Worm (Caenorhabditis elegans): ENCODE measurements around the gene Y17G7B.17.

The Y17G7B.17 gene

ce11 chrII:12050607-12051006 lies 49.2 kb downstream of the Y17G7B.17 start:
- peak; percentile 54 for TF ChIP-seq tbx-2 (tag; optimal IDR thresholded peaks at IDR 0.05)
- peak; percentile 60 for TF ChIP-seq nhr-20 (tag; optimal IDR thresholded peaks at IDR 0.05)
- TF ChIP-seq lin-14 (GFP tag; optimal IDR thresholded peaks at IDR 0.05): peak; percentile 22
- TF ChIP-seq fos-1 (tag; optimal IDR thresholded peaks at IDR 0.05): no peak
- TF ChIP-seq unc-30 (tag; optimal IDR thresholded peaks at IDR 0.05): no peak
- no peak for TF ChIP-seq irx-1 (tag; optimal IDR thresholded peaks at IDR 0.05)
- peak; percentile 52 for TF ChIP-seq nhr-90 (tag; optimal IDR thresholded peaks at IDR 0.05; ENCODE audit: poor library complexity)
- TF ChIP-seq nhr-47 (tag; optimal IDR thresholded peaks at IDR 0.05): peak; percentile 9
- TF ChIP-seq blmp-1 (tag; optimal IDR thresholded peaks at IDR 0.05): peak; percentile 60
- TF ChIP-seq nhr-71 (tag; optimal IDR thresholded peaks at IDR 0.05): peak; percentile 79
- peak in 2 of 6 experiments; percentile 12 to 64 for TF ChIP-seq elt-3 (tag; optimal IDR thresholded peaks at IDR 0.05)
- TF ChIP-seq nhr-19 (GFP tag; conservative IDR thresholded peaks at IDR 0.05): peak; percentile 24; the same call in 1 of the 2 replicates
- TF ChIP-seq mep-1 (tag; optimal IDR thresholded peaks at IDR 0.05): peak; percentile 14
- no peak for TF ChIP-seq lin-13 (GFP tag; optimal IDR thresholded peaks at IDR 0.05)
- TF ChIP-seq ces-1 (GFP tag; optimal IDR thresholded peaks at IDR 0.05): no peak
- peak; percentile 66 for TF ChIP-seq nhr-85 (tag)
- TF ChIP-seq grh-1 (GFP tag; IDR thresholded peaks at IDR 0.05): no peak
- TF ChIP-seq ets-5 (GFP tag; IDR thresholded peaks at IDR 0.05): no peak
- TF ChIP-seq mdl-1 (tag; optimal IDR thresholded peaks at IDR 0.05): peak in 1 of 2 experiments; percentile 28
- TF ChIP-seq nhr-237 (tag; optimal IDR thresholded peaks at IDR 0.05): no peak
- peak; percentile 10 for TF ChIP-seq unc-130 (tag; optimal IDR thresholded peaks at IDR 0.05)
- peak in 1 of 2 experiments; percentile 6 for TF ChIP-seq efl-1 (optimal IDR thresholded peaks at IDR 0.05)
- peak; percentile 9 to 88 for TF ChIP-seq efl-1 (GFP tag; optimal IDR thresholded peaks at IDR 0.05 in 1 of 2)
- no peak for TF ChIP-seq lin-39 (tag; optimal IDR thresholded peaks at IDR 0.05)
- TF ChIP-seq lin-35 (GFP tag; optimal IDR thresholded peaks at IDR 0.05): peak in 1 of 2 experiments; percentile 72
- TF ChIP-seq rnt-1 (tag; optimal IDR thresholded peaks at IDR 0.05): no peak
- no peak for TF ChIP-seq lin-15B (tag; optimal IDR thresholded peaks at IDR 0.05)
- TF ChIP-seq dpl-1 (GFP tag; optimal IDR thresholded peaks at IDR 0.05): peak in 1 of 3 experiments; percentile 28
- no peak for TF ChIP-seq C04F5.9 (tag; optimal IDR thresholded peaks at IDR 0.05)
- TF ChIP-seq nhr-77 (tag; optimal IDR thresholded peaks at IDR 0.05): no peak
- peak; percentile 59 for TF ChIP-seq snu-23 (GFP tag; optimal IDR thresholded peaks at IDR 0.05)

ce11 chrII:12049281-12049680 lies 50.5 kb downstream of the Y17G7B.17 start, which contains the start of gene nadk-2:
nadk-2 (plus strand) TSS chrII:12049581.
- TF ChIP-seq hlh-17 (GFP tag; optimal IDR thresholded peaks at IDR 0.05; ENCODE audit: borderline replicate concordance) (no peak), lin-13 (GFP tag; optimal IDR thresholded peaks at IDR 0.05) (no peak), nhr-237 (tag; optimal IDR thresholded peaks at IDR 0.05) (no peak), fkh-4 (tag; optimal IDR thresholded peaks at IDR 0.05; ENCODE audit: borderline replicate concordance) (no peak), ceh-63 (GFP tag; optimal IDR thresholded peaks at IDR 0.05) (no peak), zag-1 (tag; optimal IDR thresholded peaks at IDR 0.05) (no peak), pax-3 (tag; optimal IDR thresholded peaks at IDR 0.05) (no peak), grh-1 (GFP tag; IDR thresholded peaks at IDR 0.05) (no peak), ceh-82 (tag; optimal IDR thresholded peaks at IDR 0.05) (no peak)

Measured in whole organism, L1 larva.